Fruit fly (Drosophila melanogaster): ENCODE measurements around the gene mRpS22.
A peak's percentile ranks its signal among the peaks of the same experiment; 100 is the strongest.

The mRpS22 gene

DNA sequence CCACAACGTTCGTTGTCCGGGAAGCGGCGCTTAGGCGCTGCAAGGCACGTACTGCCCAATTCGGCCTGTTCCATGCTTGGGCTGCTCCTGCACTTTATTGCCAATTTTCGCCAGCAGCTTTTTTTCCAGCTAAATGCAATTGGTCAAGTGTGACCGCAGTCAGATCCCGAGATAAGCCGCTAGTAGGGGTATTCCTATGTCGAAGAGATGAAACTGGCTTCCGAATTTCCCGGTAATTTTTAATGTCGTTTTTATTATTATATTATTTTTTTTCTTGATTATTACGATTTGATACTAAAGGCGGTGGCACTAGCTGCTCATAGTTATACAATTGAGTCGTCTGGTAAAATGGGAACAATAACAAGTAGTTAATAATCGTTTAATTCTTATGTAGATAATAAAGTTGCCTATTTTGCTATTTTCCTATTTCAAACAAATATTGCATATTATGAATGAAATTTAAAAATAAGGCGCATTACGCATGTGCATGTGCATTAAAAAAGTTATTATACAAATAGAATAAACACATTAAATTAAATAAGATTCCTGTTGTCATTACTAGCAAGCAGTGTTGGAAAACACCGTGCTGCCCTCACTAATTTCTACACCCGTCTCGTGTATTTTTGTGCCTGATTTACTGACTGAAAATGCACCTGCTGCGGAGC, at the start of gene mRpS22, which contains the start of gene CG5003 (continued):
- TF ChIP-seq CG7839 (tag; optimal IDR thresholded peaks at IDR 0.05) (peak; percentile 70), Xrp1 (GFP tag; IDR thresholded peaks at IDR 0.05) (peak; percentile 45; the same call in 1 of the 2 replicates), Hr51 (GFP tag; optimal IDR thresholded peaks at IDR 0.05) (peak in 1 of 2 experiments; percentile 57), CG17802 (tag; optimal IDR thresholded peaks at IDR 0.05) (no peak), CG17612 (GFP tag; IDR thresholded peaks at IDR 0.05) (no peak), CG9727 (GFP tag; optimal IDR thresholded peaks at IDR 0.05) (peak; percentile 74), fd3F (GFP tag; optimal IDR thresholded peaks at IDR 0.05) (peak; percentile 35), Spps (tag; optimal IDR thresholded peaks at IDR 0.05) (peak; percentile 3), slp2 (GFP tag; optimal IDR thresholded peaks at IDR 0.05) (no peak), Bteb2 (GFP tag; optimal IDR thresholded peaks at IDR 0.05) (peak; percentile 1), CG11723 (GFP tag; optimal IDR thresholded peaks at IDR 0.05) (peak; percentile 45), nmo (GFP tag; optimal IDR thresholded peaks at IDR 0.05) (peak; percentile 80), CG3995 (GFP tag; optimal IDR thresholded peaks at IDR 0.05) (peak; percentile 26), C15 (GFP tag; IDR thresholded peaks at IDR 0.05) (no peak), vfl (GFP tag; optimal IDR thresholded peaks at IDR 0.05) (peak; percentile 11), CG2712 (tag; optimal IDR thresholded peaks at IDR 0.05) (peak; percentile 69), CG3407 (GFP tag; optimal IDR thresholded peaks at IDR 0.05) (peak; percentile 17), trh (GFP tag; optimal IDR thresholded peaks at IDR 0.05) (no peak), insv (GFP tag; optimal IDR thresholded peaks at IDR 0.05) (peak in 1 of 2 experiments; percentile 22), lbe (GFP tag; optimal IDR thresholded peaks at IDR 0.05) (peak; percentile 29), gsb-n (tag; optimal IDR thresholded peaks at IDR 0.05) (peak; percentile 54), CG34376 (GFP tag; optimal IDR thresholded peaks at IDR 0.05) (peak; percentile 20), prd (optimal IDR thresholded peaks at IDR 0.05) (no peak), prd (GFP tag; IDR thresholded peaks at IDR 0.05) (peak; percentile 51; the same call in 1 of the 3 replicates), CG11093 (GFP tag; IDR thresholded peaks at IDR 0.05) (0 out of 3 replicates have a peak, but pooled peaks have one; percentile 25), D (optimal IDR thresholded peaks at IDR 0.05) (no peak), D (GFP tag; optimal IDR thresholded peaks at IDR 0.05) (peak; percentile 49), lmd (GFP tag; IDR thresholded peaks at IDR 0.05) (peak; percentile 24; the same call in 1 of the 2 replicates)

DNA sequence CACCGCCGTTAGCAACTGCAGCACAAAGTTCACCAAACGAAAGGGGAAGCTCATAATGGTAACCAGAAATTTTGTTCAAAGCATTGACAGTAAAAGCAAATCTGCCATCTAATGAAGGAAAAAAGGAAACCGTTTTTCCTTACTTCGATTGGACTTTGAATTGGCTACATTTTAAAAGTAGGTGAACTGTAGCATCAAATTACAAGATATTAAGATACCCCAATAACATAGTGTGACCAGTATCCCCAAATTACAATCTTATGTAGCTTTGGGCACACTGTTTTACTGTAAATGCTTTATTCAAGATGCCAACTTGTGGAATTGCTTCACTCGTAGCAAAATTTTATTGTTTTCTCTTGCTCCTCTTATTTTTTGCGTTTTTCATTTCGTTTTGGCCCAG, 44.4 kb upstream of the mRpS22 start, which contains the start of gene CG12426:
Gene CG12426 (minus strand): TSS at position 101 of the 400 bp plus-strand sequence.
- TF ChIP-seq CG4617 (GFP tag; optimal IDR thresholded peaks at IDR 0.05; ENCODE audit: borderline replicate concordance) = no peak
- no peak for TF ChIP-seq Med (GFP tag)
- peak; percentile 41 for TF ChIP-seq stwl (tag; optimal IDR thresholded peaks at IDR 0.05)

DNA sequence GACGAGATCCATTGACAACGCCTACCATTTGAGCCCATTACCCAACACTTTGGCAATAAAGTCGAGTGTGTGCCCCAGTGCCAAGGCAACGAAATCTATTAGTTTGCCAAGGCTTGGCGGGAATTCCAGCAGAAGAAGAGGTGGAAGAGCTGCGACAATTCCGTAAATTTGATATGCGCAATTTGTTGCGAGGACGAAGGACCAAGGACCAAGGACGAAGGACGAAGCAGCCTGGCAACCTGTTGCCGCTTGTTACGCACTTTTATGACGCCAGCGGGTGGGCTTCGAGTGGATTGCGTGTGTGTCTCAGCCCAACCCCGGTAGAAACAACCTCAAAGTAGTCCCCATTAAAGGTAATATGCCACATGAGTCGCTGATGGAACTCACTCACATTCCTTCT, 28.6 kb upstream of the mRpS22 start:
- TF ChIP-seq bcd (GFP tag; optimal IDR thresholded peaks at IDR 0.05) (no peak), abd-A (tag; optimal IDR thresholded peaks at IDR 0.05) (peak; percentile 89), lov (optimal IDR thresholded peaks at IDR 0.05) (no peak), lov (GFP tag; IDR thresholded peaks at IDR 0.05) (no peak), CG34422 (GFP tag; IDR thresholded peaks at IDR 0.05) (0 out of 3 replicates have a peak, but pooled peaks have one; percentile 17), CG5180 (GFP tag; optimal IDR thresholded peaks at IDR 0.05) (no peak), CG9932 (GFP tag; IDR thresholded peaks at IDR 0.05) (no peak), trh (GFP tag; optimal IDR thresholded peaks at IDR 0.05) (no peak), CG4854 (GFP tag; optimal IDR thresholded peaks at IDR 0.05) (no peak), CG17568 (GFP tag; optimal IDR thresholded peaks at IDR 0.05) (no peak), CG10366 (GFP tag; IDR thresholded peaks at IDR 0.05) (no peak), CG7786 (GFP tag; optimal IDR thresholded peaks at IDR 0.05) (no peak), Hr51 (GFP tag; optimal IDR thresholded peaks at IDR 0.05) (no peak), btn (GFP tag; optimal IDR thresholded peaks at IDR 0.05) (no peak), scrt (GFP tag; optimal IDR thresholded peaks at IDR 0.05) (peak; percentile 93)

All from whole organism, embryonic.